Worm (Caenorhabditis elegans): ENCODE data around the gene F11D11.12.

Gene F11D11.12

ce11 chrV:18733942-18734341 lies 16.5 kb downstream of the F11D11.12 start:
- TF ChIP-seq ceh-36 (tag; optimal IDR thresholded peaks at IDR 0.05) (peak; percentile 88), pes-1 (GFP tag; IDR thresholded peaks at IDR 0.05) (no peak)

ce11 chrV:18731579-18732041 lies 18.9 kb downstream of the F11D11.12 start, which contains the start of the genes asp-18 and scl-19:
Gene asp-18, minus strand, starts transcription at chrV:18731679.
Gene scl-19, plus strand, starts transcription at chrV:18731991.
- TF ChIP-seq hmbx-1 (tag; optimal IDR thresholded peaks at IDR 0.05) (no peak), pes-1 (GFP tag; IDR thresholded peaks at IDR 0.05) (no peak), ets-7 (tag; optimal IDR thresholded peaks at IDR 0.05) (no peak), hmg-4 (GFP tag; optimal IDR thresholded peaks at IDR 0.05) (no peak), tbx-11 (GFP tag; IDR thresholded peaks at IDR 0.05) (no peak), B0310.2 (tag; optimal IDR thresholded peaks at IDR 0.05) (no peak), ceh-13 (GFP tag; optimal IDR thresholded peaks at IDR 0.05) (no peak), hnd-1 (tag; optimal IDR thresholded peaks at IDR 0.05) (no peak), aly-1 (tag; optimal IDR thresholded peaks at IDR 0.05) (no peak), tbx-37 (GFP tag; conservative IDR thresholded peaks at IDR 0.05) (no peak), flt-1 (GFP tag; IDR thresholded peaks at IDR 0.05) (no peak)

DNA sequence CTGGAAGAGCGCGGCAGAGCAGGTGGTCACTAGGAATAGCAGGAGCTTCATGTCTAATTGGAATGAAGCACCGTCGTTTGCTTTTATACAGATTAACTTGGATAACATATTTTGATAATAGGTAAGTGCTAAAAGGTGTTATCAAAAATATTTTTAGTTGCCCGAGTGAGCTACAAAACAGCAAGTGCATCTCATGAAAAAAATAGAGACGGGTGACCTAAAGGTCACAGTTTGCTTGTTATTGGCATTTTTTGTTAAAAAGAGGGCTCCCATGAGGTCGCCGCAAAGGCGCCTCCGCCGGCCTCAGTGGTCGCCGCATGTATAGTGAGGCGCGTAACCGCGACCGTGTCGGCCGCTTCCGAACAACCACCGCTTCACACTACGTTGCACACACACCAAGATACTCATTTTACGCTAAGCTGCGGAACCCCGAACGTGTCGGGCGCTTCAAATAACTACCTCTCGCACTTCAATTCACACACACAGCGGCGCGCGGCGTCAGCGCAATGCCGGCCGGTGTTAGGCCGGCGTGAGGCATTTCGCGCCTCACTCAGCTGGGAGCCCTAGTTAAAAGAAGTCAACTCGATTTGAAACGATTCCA lies 21.1 kb downstream of the F11D11.12 start, which contains the start of gene asp-19:
TSS of gene asp-19 (minus strand) at position 51 of the 601 bp plus-strand sequence.
- TF ChIP-seq hmbx-1 (tag; optimal IDR thresholded peaks at IDR 0.05) (no peak), hmg-4 (GFP tag; optimal IDR thresholded peaks at IDR 0.05) (no peak)

ce11 chrV:18725858-18726257 lies 24.6 kb downstream of the F11D11.12 start:
- TF ChIP-seq ceh-36 (tag; optimal IDR thresholded peaks at IDR 0.05), result no peak
- no peak for TF ChIP-seq F13C5.2 (tag; optimal IDR thresholded peaks at IDR 0.05)
- no peak for TF ChIP-seq tra-4 (tag; optimal IDR thresholded peaks at IDR 0.05)
- no peak for TF ChIP-seq B0310.2 (tag; optimal IDR thresholded peaks at IDR 0.05)
- TF ChIP-seq tbx-11 (GFP tag; IDR thresholded peaks at IDR 0.05), result no peak
- TF ChIP-seq flt-1 (GFP tag; IDR thresholded peaks at IDR 0.05), result no peak
- no peak for TF ChIP-seq scrt-1 (GFP tag; IDR thresholded peaks at IDR 0.05)
- no peak for TF ChIP-seq hmbx-1 (tag; optimal IDR thresholded peaks at IDR 0.05)
- no peak for TF ChIP-seq hnd-1 (tag; optimal IDR thresholded peaks at IDR 0.05)
- no peak for TF ChIP-seq ets-7 (tag; optimal IDR thresholded peaks at IDR 0.05)
- no peak for TF ChIP-seq tbx-37 (GFP tag; conservative IDR thresholded peaks at IDR 0.05)
- no peak for TF ChIP-seq aly-1 (tag; optimal IDR thresholded peaks at IDR 0.05)
- no peak for TF ChIP-seq ceh-13 (GFP tag; optimal IDR thresholded peaks at IDR 0.05)
- no peak for TF ChIP-seq sea-1 (GFP tag; conservative IDR thresholded peaks at IDR 0.05)
- TF ChIP-seq pes-1 (GFP tag; IDR thresholded peaks at IDR 0.05), result no peak

- peak; percentile 41; the same call in 1 of the 2 replicates for TF ChIP-seq tbx-11 (GFP tag; IDR thresholded peaks at IDR 0.05)
- 0 out of 2 replicates have a peak, but pooled peaks have one; percentile 46 for TF ChIP-seq sea-1 (GFP tag; conservative IDR thresholded peaks at IDR 0.05)
These were observed 25.7 kb downstream of the F11D11.12 start for ce11 chrV:18724810-18725209.

- TF ChIP-seq scrt-1 (GFP tag; IDR thresholded peaks at IDR 0.05) (no peak), tbx-37 (GFP tag; conservative IDR thresholded peaks at IDR 0.05) (no peak), ama-1 (optimal IDR thresholded peaks at IDR 0.05) (no peak), ceh-36 (tag; optimal IDR thresholded peaks at IDR 0.05) (no peak), hmbx-1 (tag; optimal IDR thresholded peaks at IDR 0.05) (no peak), F13C5.2 (tag; optimal IDR thresholded peaks at IDR 0.05) (no peak), tbx-11 (GFP tag; IDR thresholded peaks at IDR 0.05) (no peak), hnd-1 (tag; optimal IDR thresholded peaks at IDR 0.05) (no peak), B0310.2 (tag; optimal IDR thresholded peaks at IDR 0.05) (no peak), aly-1 (tag; optimal IDR thresholded peaks at IDR 0.05) (no peak), tra-4 (tag; optimal IDR thresholded peaks at IDR 0.05) (no peak), flt-1 (GFP tag; IDR thresholded peaks at IDR 0.05) (no peak)
These were observed 26.4 kb downstream of the F11D11.12 start for ce11 chrV:18724076-18724475.

- TF ChIP-seq hmbx-1 (tag; optimal IDR thresholded peaks at IDR 0.05) (no peak), ets-7 (tag; optimal IDR thresholded peaks at IDR 0.05) (no peak), tbx-11 (GFP tag; IDR thresholded peaks at IDR 0.05) (0 out of 2 replicates have a peak, but pooled peaks have one; percentile 58), flt-1 (GFP tag; IDR thresholded peaks at IDR 0.05) (peak; percentile 68; the same call in 1 of the 2 replicates), sea-1 (GFP tag; conservative IDR thresholded peaks at IDR 0.05) (no peak), hnd-1 (tag; optimal IDR thresholded peaks at IDR 0.05) (peak; percentile 45), hmg-4 (GFP tag; optimal IDR thresholded peaks at IDR 0.05) (peak; percentile 23), ceh-36 (tag; optimal IDR thresholded peaks at IDR 0.05) (no peak), ceh-13 (GFP tag; optimal IDR thresholded peaks at IDR 0.05) (peak; percentile 72), F13C5.2 (tag; optimal IDR thresholded peaks at IDR 0.05) (no peak)
These were observed 26.9 kb downstream of the F11D11.12 start for ce11 chrV:18723604-18724003.

ce11 chrV:18722510-18723299 lies 27.8 kb downstream of the F11D11.12 start:
- TF ChIP-seq hmg-4 (GFP tag; optimal IDR thresholded peaks at IDR 0.05), result no peak
- TF ChIP-seq ets-7 (tag; optimal IDR thresholded peaks at IDR 0.05), result no peak
- TF ChIP-seq tra-4 (tag; optimal IDR thresholded peaks at IDR 0.05), result no peak
- TF ChIP-seq ceh-13 (GFP tag; optimal IDR thresholded peaks at IDR 0.05), result no peak
- no peak for TF ChIP-seq aly-1 (tag; optimal IDR thresholded peaks at IDR 0.05)
- TF ChIP-seq ceh-36 (tag; optimal IDR thresholded peaks at IDR 0.05), result peak; percentile 57
- TF ChIP-seq ama-1 (optimal IDR thresholded peaks at IDR 0.05), result no peak
- TF ChIP-seq sea-1 (GFP tag; conservative IDR thresholded peaks at IDR 0.05), result no peak
- TF ChIP-seq tbx-11 (GFP tag; IDR thresholded peaks at IDR 0.05), result no peak
- TF ChIP-seq tbx-37 (GFP tag; conservative IDR thresholded peaks at IDR 0.05), result no peak
- TF ChIP-seq hmbx-1 (tag; optimal IDR thresholded peaks at IDR 0.05), result no peak
- TF ChIP-seq hnd-1 (tag; optimal IDR thresholded peaks at IDR 0.05), result no peak
- TF ChIP-seq pes-1 (GFP tag; IDR thresholded peaks at IDR 0.05), result no peak
- TF ChIP-seq scrt-1 (GFP tag; IDR thresholded peaks at IDR 0.05), result no peak
- peak; percentile 52 for TF ChIP-seq flt-1 (GFP tag; IDR thresholded peaks at IDR 0.05)
- TF ChIP-seq F13C5.2 (tag; optimal IDR thresholded peaks at IDR 0.05), result no peak

Measured in whole organism, early embryonic.